Fruit fly (Drosophila melanogaster) whole organism, embryonic: ENCODE data around the gene Scgalpha.
A peak's percentile ranks its signal among the peaks of the same experiment; 100 is the strongest.

ENCODE experiments used
- Asciz ChIP-seq: fragments of 200-800 bp; sonication (Bioruptor generic); optimal IDR thresholded peaks from 2 replicates; lab custom pipeline; 2017; ENCODE audit warnings: missing biosample characterization, mild to moderate bottlenecking, missing genetic modification characterization, missing genetic modification reagents
- CG10267 ChIP-seq: fragments of 200-800 bp; sonication (Bioruptor generic); optimal IDR thresholded peaks from 2 replicates; lab custom pipeline; 2018; ENCODE audit warnings: missing biosample characterization, mild to moderate bottlenecking, missing genetic modification characterization, moderate library complexity
- CG10979 ChIP-seq: fragments of 200-800 bp; sonication (Bioruptor generic); optimal IDR thresholded peaks from 2 replicates; lab custom pipeline; 2018; ENCODE audit warnings: missing biosample characterization, mild to moderate bottlenecking, missing genetic modification characterization, moderate library complexity
- CG11247 ChIP-seq: fragments of 200-800 bp; sonication (Bioruptor generic); IDR thresholded peaks from 2 replicates; pipeline ENCODE4 v1.3.6; 2022; ENCODE audit warnings: missing biosample characterization, missing genetic modification characterization
- CG11696 ChIP-seq: fragments of 200-800 bp; sonication (Bioruptor generic); IDR thresholded peaks from 2 replicates; pipeline ENCODE4 v1.3.6; 2022; ENCODE audit warnings: missing biosample characterization, missing genetic modification characterization
- CG14441 ChIP-seq: fragments of 200-800 bp; sonication (Bioruptor generic); IDR thresholded peaks from 2 replicates; pipeline ENCODE4 v1.3.6; 2022; ENCODE audit warnings: missing biosample characterization, missing genetic modification characterization
- CG17186 ChIP-seq: fragments of 200-800 bp; sonication (Bioruptor generic); optimal IDR thresholded peaks from 3 replicates; lab custom pipeline; 2017; ENCODE audit warnings: missing biosample characterization, missing genetic modification reagents, missing genetic modification characterization
- CG17359 ChIP-seq: fragments of 200-800 bp; sonication (Bioruptor generic); optimal IDR thresholded peaks from 3 replicates; lab custom pipeline; 2018; ENCODE audit warnings: missing biosample characterization, mild to moderate bottlenecking, missing genetic modification characterization, moderate library complexity
- CG17361 ChIP-seq: fragments of 200-800 bp; sonication (Bioruptor generic); IDR thresholded peaks from 3 replicates; pipeline ENCODE4 v1.3.6; 2022; ENCODE audit warnings: missing biosample characterization, missing genetic modification characterization
- CG17612 ChIP-seq: fragments of 200-800 bp; sonication (Bioruptor generic); IDR thresholded peaks from 2 replicates; pipeline ENCODE4 v1.3.6; 2022; ENCODE audit warnings: missing biosample characterization, missing genetic modification characterization
- CG32772 ChIP-seq: fragments of 200-800 bp; sonication (Bioruptor generic); IDR thresholded peaks from 2 replicates; pipeline ENCODE4 v1.3.6; 2022; ENCODE audit warnings: missing biosample characterization, missing genetic modification characterization
- CG4328 ChIP-seq: fragments of 200-800 bp; sonication (Bioruptor generic); optimal IDR thresholded peaks from 3 replicates; lab custom pipeline; 2017; ENCODE audit warnings: missing biosample characterization, missing genetic modification reagents, missing genetic modification characterization
- CG4360 ChIP-seq: fragments of 200-800 bp; sonication (Bioruptor generic); IDR thresholded peaks from 2 replicates; pipeline ENCODE4 v1.3.6; 2022; ENCODE audit warnings: missing biosample characterization, missing genetic modification characterization
- CG4404 ChIP-seq: fragments of 200-800 bp; sonication (Bioruptor generic); IDR thresholded peaks from 2 replicates; pipeline ENCODE4 v1.3.6; 2022; ENCODE audit warnings: missing biosample characterization, missing genetic modification characterization
- CG4730 ChIP-seq: fragments of 200-800 bp; sonication (Bioruptor generic); IDR thresholded peaks from 2 replicates; pipeline ENCODE4 v1.3.6; 2022; ENCODE audit warnings: missing biosample characterization, missing genetic modification characterization
- CG4820 ChIP-seq: fragments of 200-800 bp; sonication (Bioruptor generic); optimal IDR thresholded peaks from 3 replicates; lab custom pipeline; 2016; ENCODE audit warnings: missing biosample characterization, missing genetic modification characterization
- CG6854 ChIP-seq: fragments of 200-800 bp; sonication (Bioruptor generic); optimal IDR thresholded peaks from 3 replicates; lab custom pipeline; 2017; ENCODE audit warnings: missing biosample characterization, mild to moderate bottlenecking, missing genetic modification characterization
- CG7357 ChIP-seq: fragments of 200-800 bp; sonication (Bioruptor generic); IDR thresholded peaks from 3 replicates; pipeline ENCODE4 v1.3.6; 2022; ENCODE audit warnings: missing biosample characterization, missing genetic modification characterization
- CG8281 ChIP-seq: fragments of 200-800 bp; sonication (Bioruptor generic); optimal IDR thresholded peaks from 2 replicates; lab custom pipeline; 2018; ENCODE audit warnings: missing biosample characterization, mild to moderate bottlenecking, missing genetic modification characterization, moderate library complexity
- CG9727 ChIP-seq: fragments of 200-800 bp; sonication (Bioruptor generic); optimal IDR thresholded peaks from 3 replicates; lab custom pipeline; 2017; ENCODE audit warnings: missing biosample characterization, mild to moderate bottlenecking, missing genetic modification characterization
- CrebB ChIP-seq: fragments of 200-800 bp; sonication (Bioruptor generic); optimal IDR thresholded peaks from 3 replicates; lab custom pipeline; 2018; ENCODE audit warnings: missing biosample characterization, mild to moderate bottlenecking, missing genetic modification characterization
- Dbx ChIP-seq: fragments of 200-800 bp; sonication (Bioruptor generic); IDR thresholded peaks from 3 replicates; pipeline ENCODE4 v1.3.6; 2022; ENCODE audit warnings: missing biosample characterization, missing genetic modification characterization
- Deaf1 ChIP-seq: fragments of 200-800 bp; optimal IDR thresholded peaks from 3 replicates; lab custom pipeline; 2019; ENCODE audit warnings: missing biosample characterization, mild to moderate bottlenecking, missing genetic modification characterization, moderate library complexity
- Doc3 ChIP-seq: fragments of 200-800 bp; sonication (Bioruptor generic); IDR thresholded peaks from 3 replicates; pipeline ENCODE4 v1.3.6; 2022; ENCODE audit warnings: missing biosample characterization, missing genetic modification characterization; ENCODE audit not compliant: partially characterized antibody
- Gug ChIP-seq: fragments of 200-800 bp; sonication (Bioruptor generic); IDR thresholded peaks from 4 replicates; pipeline ENCODE4 v1.3.6; 2022; ENCODE audit warnings: missing biosample characterization, missing genetic modification characterization
- HLHmδ ChIP-seq: fragments of 200-800 bp; sonication (Bioruptor generic); optimal IDR thresholded peaks from 2 replicates; lab custom pipeline; 2018; ENCODE audit warnings: missing biosample characterization, mild to moderate bottlenecking, missing genetic modification characterization, moderate library complexity
- Hmr ChIP-seq: fragments of 200-800 bp; sonication (Bioruptor generic); optimal IDR thresholded peaks from 3 replicates; lab custom pipeline; 2017; ENCODE audit warnings: mild to moderate bottlenecking, missing biosample characterization, missing genetic modification reagents, missing genetic modification characterization
- Hr78 ChIP-seq, 2 experiments: fragments of 200-800 bp in 1 of 2; fragments of >200 bp in 1 of 2; sonication (Bioruptor generic) in 1 of 2; optimal IDR thresholded peaks; 2 replicates each; lab custom pipeline; 2017 to 2019; ENCODE audit warnings: missing biosample characterization in 2 of 2, missing genetic modification characterization in 2 of 2, mild to moderate bottlenecking in 1 of 2, moderate library complexity in 1 of 2
- NfI ChIP-seq: fragments of 200-800 bp; sonication (Bioruptor generic); optimal IDR thresholded peaks from 3 replicates; lab custom pipeline; 2018; ENCODE audit warnings: missing biosample characterization, mild to moderate bottlenecking, missing genetic modification characterization, moderate library complexity
- Optix ChIP-seq: fragments of 200-800 bp; sonication (Bioruptor generic); IDR thresholded peaks from 3 replicates; pipeline ENCODE4 v1.3.6; 2022; ENCODE audit warnings: missing biosample characterization, missing genetic modification characterization
- ash1 ChIP-seq: fragments of 200-800 bp; sonication (Bioruptor generic); optimal IDR thresholded peaks from 2 replicates; lab custom pipeline; 2018; ENCODE audit warnings: missing biosample characterization, mild to moderate bottlenecking, missing genetic modification characterization
- az2 ChIP-seq: fragments of 200-800 bp; sonication (Bioruptor generic); optimal IDR thresholded peaks from 3 replicates; lab custom pipeline; 2016; ENCODE audit warnings: missing biosample characterization, missing genetic modification characterization
- bsh ChIP-seq, 2 experiments: fragments of 200-800 bp; sonication (Bioruptor generic); optimal IDR thresholded peaks; 2 replicates each; lab custom pipeline; 2017 to 2018; ENCODE audit warnings: mild to moderate bottlenecking in 2 of 2, missing biosample characterization in 2 of 2, missing genetic modification characterization in 2 of 2, moderate library complexity in 1 of 2
- btn ChIP-seq: fragments of 200-800 bp; sonication (Bioruptor generic); optimal IDR thresholded peaks from 2 replicates; lab custom pipeline; 2016; ENCODE audit warnings: missing biosample characterization, missing genetic modification characterization
- dysf ChIP-seq: fragments of 200-800 bp; sonication (Bioruptor generic); IDR thresholded peaks from 3 replicates; pipeline ENCODE4 v1.3.6; 2022; ENCODE audit warnings: missing biosample characterization, missing genetic modification characterization
- ems ChIP-seq: fragments of 200-800 bp; sonication (Bioruptor generic); optimal IDR thresholded peaks from 3 replicates; lab custom pipeline; 2016; ENCODE audit warnings: missing biosample characterization, missing genetic modification characterization
- gt ChIP-seq: fragments of 200-800 bp; sonication (Bioruptor generic); IDR thresholded peaks from 2 replicates; pipeline ENCODE4 v1.3.6; 2022; ENCODE audit warnings: missing biosample characterization, missing genetic modification characterization
- hbn ChIP-seq: fragments of 200-800 bp; sonication (Bioruptor generic); IDR thresholded peaks from 2 replicates; pipeline ENCODE4 v1.3.6; 2022; ENCODE audit warnings: missing biosample characterization, missing genetic modification characterization; ENCODE audit not compliant: partially characterized antibody
- insv ChIP-seq, 2 experiments: fragments of 200-800 bp; sonication (Bioruptor generic); optimal IDR thresholded peaks; 3 replicates each; lab custom pipeline; 2016 to 2018; ENCODE audit warnings: missing biosample characterization in 2 of 2, missing genetic modification characterization in 2 of 2
- inv ChIP-seq: fragments of 200-800 bp; sonication (Bioruptor generic); IDR thresholded peaks from 2 replicates; pipeline ENCODE4 v1.3.6; 2022; ENCODE audit warnings: missing biosample characterization, missing genetic modification characterization; ENCODE audit not compliant: partially characterized antibody
- odd ChIP-seq: fragments of 200-800 bp; sonication (Bioruptor generic); optimal IDR thresholded peaks from 2 replicates; lab custom pipeline; 2017; ENCODE audit warnings: missing biosample characterization, mild to moderate bottlenecking, missing genetic modification characterization
- org-1 ChIP-seq: fragments of 200-800 bp; sonication (Bioruptor generic); optimal IDR thresholded peaks from 2 replicates; lab custom pipeline; 2017; ENCODE audit warnings: missing biosample characterization, missing genetic modification characterization
- peb ChIP-seq: fragments of 200-800 bp; sonication (Bioruptor generic); IDR thresholded peaks from 2 replicates; pipeline ENCODE4 v1.3.6; 2022; ENCODE audit warnings: missing biosample characterization, missing genetic modification characterization
- ranshi ChIP-seq: fragments of 200-800 bp; sonication (Bioruptor generic); IDR thresholded peaks from 2 replicates; pipeline ENCODE4 v1.3.6; 2022; ENCODE audit warnings: missing biosample characterization, missing genetic modification characterization
- schlank ChIP-seq: fragments of 200-800 bp; sonication (Bioruptor generic); optimal IDR thresholded peaks from 2 replicates; lab custom pipeline; 2018; ENCODE audit warnings: missing biosample characterization, mild to moderate bottlenecking, missing genetic modification characterization
- slbo ChIP-seq: fragments of 200-800 bp; sonication (Bioruptor generic); IDR thresholded peaks from 2 replicates; pipeline ENCODE4 v1.3.6; 2022; ENCODE audit warnings: missing biosample characterization, missing genetic modification characterization
- tup ChIP-seq: fragments of 200-800 bp; sonication (Bioruptor generic); optimal IDR thresholded peaks from 2 replicates; lab custom pipeline; 2016; ENCODE audit warnings: missing biosample characterization, mild to moderate bottlenecking, missing genetic modification characterization, moderate library complexity
- unc-4 ChIP-seq: fragments of 200-800 bp; sonication (Bioruptor generic); IDR thresholded peaks from 2 replicates; pipeline ENCODE4 v1.3.6; 2022; ENCODE audit warnings: missing biosample characterization, missing genetic modification characterization; ENCODE audit not compliant: partially characterized antibody

Scgalpha gene

DNA sequence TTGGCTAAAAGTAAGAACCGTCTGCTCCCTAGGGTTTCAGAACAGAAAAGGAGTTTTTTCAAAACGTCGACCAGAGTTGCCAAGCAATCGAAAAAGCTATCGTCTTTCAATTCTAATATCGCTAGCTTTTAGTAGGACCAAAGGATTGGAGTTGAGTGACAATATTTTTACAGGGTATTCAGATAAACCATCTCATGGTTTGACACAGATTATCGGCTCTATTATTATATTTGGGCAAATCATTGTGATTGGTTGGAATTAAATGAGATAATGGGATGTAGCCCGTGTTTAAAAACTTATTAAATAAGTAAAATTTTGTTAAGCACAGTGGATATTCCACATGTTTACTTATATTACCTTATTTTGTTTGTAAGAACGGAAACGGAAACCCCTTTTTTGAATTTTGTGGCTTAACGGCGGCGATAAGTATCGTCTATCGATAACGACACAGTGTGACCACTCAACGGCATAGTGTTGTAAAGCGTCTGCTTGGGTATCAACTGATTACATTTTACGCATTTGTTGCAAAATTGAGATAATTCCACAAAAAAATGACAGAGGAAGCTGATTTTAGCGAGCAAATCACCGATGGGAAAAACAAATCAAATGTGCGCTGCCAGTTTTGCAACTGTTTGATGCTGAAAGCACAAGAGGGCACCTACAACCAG lies 16.8 kb downstream of the Scgalpha start, which contains the start of the genes mtsh and strat (continued):
- TF ChIP-seq Doc3 (GFP tag; lab: Robert Waterston, UW) (no peak; the same call in 2 of the 3 replicates), tup (GFP tag; lab: Kevin White, UChicago) (no peak), hbn (GFP tag; lab: Robert Waterston, UW) (no peak), CG11247 (GFP tag; lab: Robert Waterston, UW) (no peak), CG14441 (GFP tag; lab: Robert Waterston, UW) (peak; percentile 59), ranshi (GFP tag; lab: Robert Waterston, UW) (peak; percentile 48; the same call in 1 of the 2 replicates), Deaf1 (tag; lab: Kevin White, UChicago) (no peak), ash1 (GFP tag; lab: Kevin White, UChicago) (peak; percentile 8), CG10267 (tag; lab: Kevin White, UChicago) (peak; percentile 95), Hr78 (GFP tag; optimal IDR thresholded peaks at IDR 0.05; lab: Kevin White, UChicago) (no peak), odd (GFP tag; lab: Kevin White, UChicago) (no peak), schlank (tag; lab: Kevin White, UChicago) (peak; percentile 38), Hmr (GFP tag; lab: Kevin White, UChicago) (peak; percentile 78), insv (GFP tag; optimal IDR thresholded peaks at IDR 0.05; lab: Kevin White, UChicago) (peak in 1 of 2 experiments; percentile 58), CG7357 (GFP tag; lab: Robert Waterston, UW) (no peak), Dbx (GFP tag; lab: Robert Waterston, UW) (no peak), CG10979 (tag; lab: Kevin White, UChicago) (peak; percentile 55), CG4820 (GFP tag; lab: Kevin White, UChicago) (peak; percentile 45), CrebB (tag; lab: Kevin White, UChicago) (peak; percentile 73), CG9727 (GFP tag; lab: Kevin White, UChicago) (peak; percentile 82), CG8281 (tag; lab: Kevin White, UChicago) (peak; percentile 39), CG4360 (GFP tag; lab: Robert Waterston, UW) (no peak; the same call in 1 of the 2 replicates), ems (GFP tag; lab: Kevin White, UChicago) (peak; percentile 46), Optix (GFP tag; lab: Robert Waterston, UW) (no peak), CG11696 (0 out of 2 replicates have a peak, but pooled peaks have one; percentile 37), CG4404 (GFP tag; lab: Robert Waterston, UW) (0 out of 2 replicates have a peak, but pooled peaks have one; percentile 23), HLHmδ (peak; percentile 48), CG6854 (no peak), dysf (GFP tag; lab: Robert Waterston, UW) (peak; percentile 45; the same call in 2 of the 3 replicates), inv (GFP tag; lab: Robert Waterston, UW) (peak; percentile 35; the same call in 1 of the 2 replicates), CG4730 (GFP tag; lab: Robert Waterston, UW) (no peak), az2 (peak; percentile 19), peb (GFP tag; lab: Robert Waterston, UW) (peak; percentile 31; the same call in 1 of the 2 replicates), gt (no peak), CG4328 (peak; percentile 66), CG17612 (GFP tag; lab: Robert Waterston, UW) (no peak), Gug (no peak), Asciz (GFP tag; lab: Kevin White, UChicago) (peak; percentile 70), NfI (peak; percentile 64), org-1 (peak; percentile 8), CG17359 (tag; lab: Kevin White, UChicago) (peak; percentile 65), CG32772 (GFP tag; lab: Robert Waterston, UW) (no peak; the same call in 1 of the 2 replicates), bsh (GFP tag; optimal IDR thresholded peaks at IDR 0.05; lab: Kevin White, UChicago) (peak in 1 of 2 experiments; percentile 39), CG17361 (GFP tag; lab: Robert Waterston, UW) (peak; percentile 73), btn (no peak), unc-4 (GFP tag; lab: Robert Waterston, UW) (peak; percentile 59; the same call in 1 of the 2 replicates), slbo (GFP tag; lab: Robert Waterston, UW) (peak; percentile 62), CG17186 (peak; percentile 40)
